Fruit fly (Drosophila melanogaster): ENCODE results near the gene by.

Gene by

dm6 chr3R:9550265-9551012, 17.6 kb upstream of the by start (continued):
- peak; percentile 1 for TF ChIP-seq kah (GFP tag; optimal IDR thresholded peaks at IDR 0.05)
- TF ChIP-seq sd (tag; optimal IDR thresholded peaks at IDR 0.05), result peak; percentile 61
- TF ChIP-seq Asciz (GFP tag; optimal IDR thresholded peaks at IDR 0.05), result peak; percentile 62
- no peak for TF ChIP-seq CG6791 (GFP tag; IDR thresholded peaks at IDR 0.05; ENCODE audit: partially characterized antibody)
- peak; percentile 66 for TF ChIP-seq Med (GFP tag)
- TF ChIP-seq CG2129 (GFP tag; IDR thresholded peaks at IDR 0.05; ENCODE audit: partially characterized antibody), result no peak
- no peak for TF ChIP-seq CG12744 (GFP tag; optimal IDR thresholded peaks at IDR 0.05)
- TF ChIP-seq Atf6 (GFP tag; IDR thresholded peaks at IDR 0.05), result no peak
- TF ChIP-seq exex (tag; optimal IDR thresholded peaks at IDR 0.05), result peak; percentile 39
- TF ChIP-seq CG9727 (GFP tag; optimal IDR thresholded peaks at IDR 0.05), result no peak
- TF ChIP-seq tap (tag; optimal IDR thresholded peaks at IDR 0.05), result peak; percentile 1
- TF ChIP-seq CG31224 (GFP tag; IDR thresholded peaks at IDR 0.05), result no peak
- no peak for TF ChIP-seq zf30C (GFP tag; optimal IDR thresholded peaks at IDR 0.05)
- TF ChIP-seq zfh2 (GFP tag; optimal IDR thresholded peaks at IDR 0.05), result no peak
- no peak for TF ChIP-seq CG12071 (GFP tag; optimal IDR thresholded peaks at IDR 0.05)
- no peak for TF ChIP-seq cas (GFP tag; IDR thresholded peaks at IDR 0.05)
- peak; percentile 12 for TF ChIP-seq CG2875 (GFP tag; optimal IDR thresholded peaks at IDR 0.05)
- TF ChIP-seq h (optimal IDR thresholded peaks at IDR 0.05), result no peak
- no peak for TF ChIP-seq Six4 (GFP tag; optimal IDR thresholded peaks at IDR 0.05)
- no peak for TF ChIP-seq so (GFP tag; IDR thresholded peaks at IDR 0.05)
- no peak for TF ChIP-seq fd96Cb (tag; optimal IDR thresholded peaks at IDR 0.05)
- TF ChIP-seq CG7928 (GFP tag; optimal IDR thresholded peaks at IDR 0.05), result no peak
- no peak for TF ChIP-seq Hr3 (GFP tag; optimal IDR thresholded peaks at IDR 0.05)
- no peak for TF ChIP-seq Fer3 (tag; optimal IDR thresholded peaks at IDR 0.05)
- TF ChIP-seq lbe (GFP tag; optimal IDR thresholded peaks at IDR 0.05), result peak; percentile 12
- TF ChIP-seq Dref (GFP tag; IDR thresholded peaks at IDR 0.05), result no peak
- no peak for TF ChIP-seq CG17829 (tag; optimal IDR thresholded peaks at IDR 0.05)
- no peak for TF ChIP-seq Usf (GFP tag; optimal IDR thresholded peaks at IDR 0.05)
- TF ChIP-seq Dip3 (GFP tag; optimal IDR thresholded peaks at IDR 0.05), result no peak
- TF ChIP-seq CG8478 (optimal IDR thresholded peaks at IDR 0.05), result no peak
- no peak for TF ChIP-seq her (GFP tag; optimal IDR thresholded peaks at IDR 0.05)
- no peak for TF ChIP-seq Lhr (GFP tag; optimal IDR thresholded peaks at IDR 0.05)
- no peak for TF ChIP-seq Fer2 (tag; optimal IDR thresholded peaks at IDR 0.05)
- TF ChIP-seq schlank (tag; optimal IDR thresholded peaks at IDR 0.05), result no peak
- no peak for TF ChIP-seq H15 (GFP tag; IDR thresholded peaks at IDR 0.05)
- peak; percentile 63 for TF ChIP-seq D19A (tag; optimal IDR thresholded peaks at IDR 0.05)
- TF ChIP-seq ci (GFP tag; IDR thresholded peaks at IDR 0.05), result no peak
- TF ChIP-seq gem (tag; optimal IDR thresholded peaks at IDR 0.05), result no peak
- no peak for TF ChIP-seq HHEX (GFP tag; optimal IDR thresholded peaks at IDR 0.05)
- TF ChIP-seq HLH3B (GFP tag; IDR thresholded peaks at IDR 0.05), result no peak
- no peak for TF ChIP-seq Hmx (GFP tag; optimal IDR thresholded peaks at IDR 0.05)
- TF ChIP-seq CG12104 (GFP tag; optimal IDR thresholded peaks at IDR 0.05), result no peak
- TF ChIP-seq cato (GFP tag; optimal IDR thresholded peaks at IDR 0.05; ENCODE audit: borderline replicate concordance), result no peak
- TF ChIP-seq CG2889 (GFP tag; IDR thresholded peaks at IDR 0.05), result no peak
- TF ChIP-seq jumu (GFP tag; optimal IDR thresholded peaks at IDR 0.05), result no peak
- no peak for TF ChIP-seq ham (GFP tag; IDR thresholded peaks at IDR 0.05)
- no peak for TF ChIP-seq Atf3 (GFP tag; optimal IDR thresholded peaks at IDR 0.05)
- TF ChIP-seq Aef1 (GFP tag; IDR thresholded peaks at IDR 0.05), result no peak
- no peak for TF ChIP-seq YL-1 (GFP tag; optimal IDR thresholded peaks at IDR 0.05)
- TF ChIP-seq TFAM (GFP tag; optimal IDR thresholded peaks at IDR 0.05), result no peak
- TF ChIP-seq CG6175 (GFP tag; IDR thresholded peaks at IDR 0.05), result no peak
